Worm (Caenorhabditis elegans) whole organism, young adult: ENCODE results near the gene pqn-68.

ENCODE experiments used
- Y53F4B.3 ChIP-seq: fragments of 200-800 bp; sonication (Bioruptor generic); IDR thresholded peaks from 2 replicates; pipeline ENCODE4 v1.3.6; 2022; ENCODE audit warnings: missing genetic modification reagents, missing genetic modification characterization, missing compliant biosample characterization
- ama-1 ChIP-seq, 3 experiments: fragments of 150-350 bp in 1 of 3; sonication (generic microtip) in 2 of 3; optimal IDR thresholded peaks; 2 replicates each; lab custom pipeline; 2014 to 2018; ENCODE audit warnings: missing biosample characterization in 2 of 3, missing genetic modification characterization in 2 of 3, missing genetic modification reagents in 2 of 3
- bed-2 ChIP-seq: fragments of 200-800 bp; sonication (Bioruptor generic); IDR thresholded peaks from 2 replicates; pipeline ENCODE4 v1.3.6; 2022; ENCODE audit warnings: missing genetic modification reagents, missing genetic modification characterization, missing compliant biosample characterization
- efl-1 ChIP-seq: fragments of 150-350 bp; optimal IDR thresholded peaks from 2 replicates; lab custom pipeline; 2014; ENCODE audit warnings: missing biosample characterization, missing genetic modification reagents, missing genetic modification characterization
- him-1 ChIP-seq: sonication (generic microtip); optimal IDR thresholded peaks from 2 replicates; lab custom pipeline; 2016; ENCODE audit warnings: missing genotype, missing genetic modification reagents, missing genetic modification characterization, missing compliant biosample characterization
- unc-130 ChIP-seq: sonication (generic microtip); optimal IDR thresholded peaks from 2 replicates; lab custom pipeline; 2016; ENCODE audit warnings: missing genetic modification reagents, missing genetic modification characterization, missing compliant biosample characterization

- TF ChIP-seq Y53F4B.3: no peak
- TF ChIP-seq him-1 (tag; lab: Kevin White, UChicago): no peak
- TF ChIP-seq bed-2: no peak
- no peak for TF ChIP-seq efl-1 (GFP tag; lab: Kevin White, UChicago)
- no peak for TF ChIP-seq unc-130 (GFP tag; lab: Kevin White, UChicago)
- no peak for TF ChIP-seq ama-1 (optimal IDR thresholded peaks at IDR 0.05; lab: Kevin White, UChicago)
- no peak for TF ChIP-seq ama-1 (GFP tag; optimal IDR thresholded peaks at IDR 0.05; lab: Kevin White, UChicago)
Measured at ce11 chrV:12908614-12909013, 43.8 kb upstream of the pqn-68 start.
